Fruit fly (Drosophila melanogaster): ENCODE data around the gene Cyt-c-d.

Cyt-c-d gene

DNA sequence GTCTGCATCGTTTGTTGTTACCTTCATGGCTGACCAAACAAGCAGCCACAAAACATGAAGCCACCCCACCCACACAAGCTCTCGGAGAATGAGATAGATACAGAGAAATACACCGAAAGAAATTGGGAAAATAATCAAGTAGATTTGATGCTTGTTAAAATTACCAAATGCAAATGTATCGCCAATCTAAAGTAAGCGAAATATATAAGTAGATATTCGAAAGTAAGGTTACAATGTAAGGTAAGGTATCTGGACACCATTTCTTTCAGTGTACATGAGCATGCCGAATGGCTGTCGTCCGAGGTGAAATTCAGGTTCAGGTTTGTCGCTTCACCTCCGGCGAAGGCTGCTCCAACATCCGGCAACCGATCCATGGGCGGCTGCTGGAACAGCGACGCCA is 43.4 kb upstream of the Cyt-c-d start (continued):
- no peak for TF ChIP-seq fd85E (GFP tag; optimal IDR thresholded peaks at IDR 0.05)
- TF ChIP-seq CG32006 (GFP tag; optimal IDR thresholded peaks at IDR 0.05): peak; percentile 57

DNA sequence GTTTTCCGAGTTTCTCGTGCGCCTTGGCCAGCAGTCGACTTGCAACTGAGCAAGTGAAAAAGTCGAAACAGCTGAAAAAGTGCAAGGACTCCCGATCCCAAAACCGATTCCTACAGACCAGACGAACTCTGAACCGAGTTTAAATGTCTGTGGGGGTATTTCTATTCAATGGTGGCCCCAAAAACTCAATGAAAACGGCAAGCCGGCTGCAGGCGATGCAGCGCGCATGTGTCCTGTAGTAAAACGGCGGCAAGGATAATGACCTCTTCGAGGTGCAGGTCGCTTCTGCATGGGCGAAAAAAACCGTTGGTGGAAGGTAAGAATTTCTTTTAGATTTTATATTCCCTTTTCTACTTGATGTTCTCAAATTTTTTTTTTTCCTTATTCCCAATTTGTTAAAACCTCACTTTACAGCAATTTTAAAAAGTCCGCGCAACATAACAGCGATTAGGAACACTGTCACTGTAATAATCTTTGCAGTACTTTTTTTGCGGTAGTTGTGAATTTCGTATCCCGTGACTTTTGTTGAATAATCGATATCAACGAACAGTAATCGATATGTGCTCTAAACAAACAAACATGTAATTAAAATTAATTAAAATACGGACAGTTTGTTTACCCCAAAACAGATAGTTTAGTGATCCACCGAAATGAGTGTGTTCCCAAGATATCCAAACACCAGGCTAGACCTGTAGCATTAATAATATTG is 38.9 kb upstream of the Cyt-c-d start, which contains the start of the genes Trpgamma and her:
Gene Trpgamma, minus strand, starts transcription at position 51 of the 709 bp plus-strand sequence.
Gene her, plus strand, starts transcription at position 535 of the 709 bp plus-strand sequence.
- TF ChIP-seq CG6163 (GFP tag; IDR thresholded peaks at IDR 0.05): no peak
- no peak for TF ChIP-seq Hr39 (GFP tag; optimal IDR thresholded peaks at IDR 0.05)
- TF ChIP-seq CG32006 (GFP tag; optimal IDR thresholded peaks at IDR 0.05): no peak
- TF ChIP-seq eg (GFP tag; IDR thresholded peaks at IDR 0.05): no peak
- no peak for TF ChIP-seq CG16779 (tag; optimal IDR thresholded peaks at IDR 0.05)
- no peak for TF ChIP-seq CG10631 (GFP tag; optimal IDR thresholded peaks at IDR 0.05)
- TF ChIP-seq Eip78C (GFP tag): peak; percentile 27
- TF ChIP-seq pdm3 (GFP tag; optimal IDR thresholded peaks at IDR 0.05): no peak
- no peak for TF ChIP-seq Sox15 (GFP tag; optimal IDR thresholded peaks at IDR 0.05)
- TF ChIP-seq CG3919 (GFP tag; optimal IDR thresholded peaks at IDR 0.05): peak; percentile 19
- TF ChIP-seq CG10669 (GFP tag; optimal IDR thresholded peaks at IDR 0.05): no peak
- TF ChIP-seq CG11902 (GFP tag; optimal IDR thresholded peaks at IDR 0.05): no peak
- no peak for TF ChIP-seq salr (GFP tag; optimal IDR thresholded peaks at IDR 0.05)
- no peak for TF ChIP-seq achi (GFP tag; optimal IDR thresholded peaks at IDR 0.05)
- no peak for TF ChIP-seq CG6808 (GFP tag; optimal IDR thresholded peaks at IDR 0.05)
- peak; percentile 24 for TF ChIP-seq topi (GFP tag; optimal IDR thresholded peaks at IDR 0.05)
- no peak for TF ChIP-seq CG6276 (GFP tag; optimal IDR thresholded peaks at IDR 0.05)
- no peak for TF ChIP-seq CG9139 (GFP tag; optimal IDR thresholded peaks at IDR 0.05)
- TF ChIP-seq fd59A (GFP tag; optimal IDR thresholded peaks at IDR 0.05): no peak
- no peak for TF ChIP-seq Ets21C (GFP tag; optimal IDR thresholded peaks at IDR 0.05)
- TF ChIP-seq CG8632 (GFP tag; optimal IDR thresholded peaks at IDR 0.05): no peak
- TF ChIP-seq esn (GFP tag; optimal IDR thresholded peaks at IDR 0.05): peak; percentile 36
- no peak for TF ChIP-seq Hr4 (GFP tag; optimal IDR thresholded peaks at IDR 0.05)
- TF ChIP-seq cyc (GFP tag; optimal IDR thresholded peaks at IDR 0.05): peak; percentile 19
- TF ChIP-seq vri (GFP tag; optimal IDR thresholded peaks at IDR 0.05): no peak
- TF ChIP-seq Met (GFP tag; optimal IDR thresholded peaks at IDR 0.05): no peak
- no peak for TF ChIP-seq spab (GFP tag; optimal IDR thresholded peaks at IDR 0.05)
- peak; percentile 17 for TF ChIP-seq CG3032 (tag; optimal IDR thresholded peaks at IDR 0.05)
- TF ChIP-seq Gug (GFP tag; IDR thresholded peaks at IDR 0.05): no peak
- TF ChIP-seq Ets96B (tag; optimal IDR thresholded peaks at IDR 0.05): peak; percentile 2
- TF ChIP-seq CG7368 (GFP tag; optimal IDR thresholded peaks at IDR 0.05): no peak
- no peak for TF ChIP-seq Sox102F (GFP tag; optimal IDR thresholded peaks at IDR 0.05)
- no peak for TF ChIP-seq Hr38 (GFP tag; optimal IDR thresholded peaks at IDR 0.05)
- no peak for TF ChIP-seq fd85E (GFP tag; optimal IDR thresholded peaks at IDR 0.05)
- TF ChIP-seq fkh (GFP tag; optimal IDR thresholded peaks at IDR 0.05): peak; percentile 98
- TF ChIP-seq CG31627 (GFP tag; optimal IDR thresholded peaks at IDR 0.05): no peak
- no peak for TF ChIP-seq Eip93F (GFP tag; optimal IDR thresholded peaks at IDR 0.05)
- no peak for TF ChIP-seq CG6854 (GFP tag; optimal IDR thresholded peaks at IDR 0.05)
- TF ChIP-seq OdsH (GFP tag; optimal IDR thresholded peaks at IDR 0.05): no peak
- no peak for TF ChIP-seq Eip75B (GFP tag; optimal IDR thresholded peaks at IDR 0.05)
- peak; percentile 15 for TF ChIP-seq Sox14 (GFP tag; optimal IDR thresholded peaks at IDR 0.05)
- TF ChIP-seq net (GFP tag; optimal IDR thresholded peaks at IDR 0.05): no peak
- no peak for TF ChIP-seq CG4318 (GFP tag; optimal IDR thresholded peaks at IDR 0.05)
- peak; percentile 58 for TF ChIP-seq CG1621 (tag; optimal IDR thresholded peaks at IDR 0.05)
- no peak for TF ChIP-seq dsx (GFP tag; optimal IDR thresholded peaks at IDR 0.05; ENCODE audit: poor library complexity, severe bottlenecking)
- no peak for TF ChIP-seq CG8319 (GFP tag; optimal IDR thresholded peaks at IDR 0.05)
- no peak for TF ChIP-seq CG8119 (GFP tag; IDR thresholded peaks at IDR 0.05)
- no peak for TF ChIP-seq CG11762 (GFP tag; optimal IDR thresholded peaks at IDR 0.05; ENCODE audit: insufficient read depth)
- TF ChIP-seq lz (GFP tag; optimal IDR thresholded peaks at IDR 0.05): peak; percentile 10
